Worm (Caenorhabditis elegans): Measurements from ENCODE around the gene F59A1.12.

The F59A1.12 gene

DNA sequence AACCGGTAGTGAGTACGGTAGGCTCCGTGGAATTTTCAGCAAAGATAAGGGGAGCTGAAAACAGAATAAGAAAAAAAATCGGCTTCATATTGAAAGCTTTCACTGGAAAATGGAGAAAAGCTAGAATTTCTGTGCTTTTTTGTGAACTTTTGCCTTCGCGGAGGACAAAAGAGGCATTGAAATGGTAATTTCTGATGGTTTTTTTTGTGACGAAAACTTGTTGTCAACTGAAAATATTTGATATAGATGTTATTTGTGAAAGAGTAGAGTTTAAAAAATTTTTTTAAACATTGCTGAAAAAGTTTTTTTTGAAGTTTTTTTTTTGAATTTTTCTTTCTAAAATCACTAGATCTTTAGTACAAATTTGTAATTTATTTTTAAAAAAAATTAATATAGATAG is 19.3 kb upstream of the F59A1.12 start, which contains the start of gene F59A1.18:
Gene F59A1.18, minus strand, starts transcription at position 101 of the 400 bp plus-strand sequence.
- TF ChIP-seq pax-1 (tag; optimal IDR thresholded peaks at IDR 0.05) = no peak
- TF ChIP-seq npax-4 (tag; optimal IDR thresholded peaks at IDR 0.05) = no peak
- no peak for TF ChIP-seq unc-3 (GFP tag; conservative IDR thresholded peaks at IDR 0.05)
- no peak for TF ChIP-seq unc-3 (tag; optimal IDR thresholded peaks at IDR 0.05)
- TF ChIP-seq syd-9 (tag; optimal IDR thresholded peaks at IDR 0.05) = no peak
- no peak for TF ChIP-seq hlh-30 (tag; optimal IDR thresholded peaks at IDR 0.05; ENCODE audit: insufficient read depth)
- TF ChIP-seq ceh-30 (tag; optimal IDR thresholded peaks at IDR 0.05) = no peak
- TF ChIP-seq ets-4 (tag; optimal IDR thresholded peaks at IDR 0.05) = no peak
- no peak for TF ChIP-seq C08G9.2 (tag; optimal IDR thresholded peaks at IDR 0.05)
- TF ChIP-seq nfya-1 (tag; optimal IDR thresholded peaks at IDR 0.05) = no peak
- TF ChIP-seq hlh-8 (tag; optimal IDR thresholded peaks at IDR 0.05) = no peak
- TF ChIP-seq elt-4 (tag; optimal IDR thresholded peaks at IDR 0.05) = no peak
- TF ChIP-seq ceh-24 (tag; optimal IDR thresholded peaks at IDR 0.05) = no peak
- no peak for TF ChIP-seq rnt-1 (tag; optimal IDR thresholded peaks at IDR 0.05)
- no peak for TF ChIP-seq pat-9 (tag; optimal IDR thresholded peaks at IDR 0.05)
- no peak for TF ChIP-seq tbx-2 (tag; optimal IDR thresholded peaks at IDR 0.05)

DNA sequence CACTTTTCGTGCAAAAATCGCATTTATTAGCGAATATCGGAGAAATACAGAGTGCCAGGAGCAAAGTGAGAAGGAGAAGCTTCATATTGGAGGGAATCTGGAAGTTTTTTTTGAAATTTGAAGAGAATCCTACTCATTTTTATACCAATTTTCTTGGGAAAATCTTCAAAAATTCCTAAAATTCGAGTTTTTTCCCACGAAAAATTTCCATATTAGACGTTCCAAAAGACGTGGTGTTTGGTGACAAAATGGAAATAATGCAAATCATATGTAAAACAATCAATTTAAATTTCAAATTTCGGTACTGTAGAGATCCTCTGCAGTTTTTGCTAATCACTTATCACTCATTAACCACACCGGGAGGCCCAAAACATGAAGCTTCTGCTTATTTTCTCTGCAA is 17.3 kb upstream of the F59A1.12 start, which contains the start of the genes F59A1.16 and F59A1.6:
Gene F59A1.16, minus strand, starts transcription at position 101 of the 400 bp plus-strand sequence.
Gene F59A1.6, plus strand, starts transcription at position 285 of the 400 bp plus-strand sequence.
- TF ChIP-seq ttx-3 (tag; optimal IDR thresholded peaks at IDR 0.05) = no peak
- TF ChIP-seq hlh-6 (tag; optimal IDR thresholded peaks at IDR 0.05) = no peak

- no peak for TF ChIP-seq syd-9 (tag; optimal IDR thresholded peaks at IDR 0.05)
- no peak for TF ChIP-seq ets-4 (tag; optimal IDR thresholded peaks at IDR 0.05)
- TF ChIP-seq hlh-6 (tag; optimal IDR thresholded peaks at IDR 0.05) = no peak
- no peak for TF ChIP-seq pha-2 (tag; optimal IDR thresholded peaks at IDR 0.05)
- no peak for TF ChIP-seq odd-2 (tag; optimal IDR thresholded peaks at IDR 0.05)
- TF ChIP-seq pros-1 (tag; optimal IDR thresholded peaks at IDR 0.05) = no peak
- TF ChIP-seq hlh-8 (tag; optimal IDR thresholded peaks at IDR 0.05) = no peak
- no peak for TF ChIP-seq ceh-19 (GFP tag; optimal IDR thresholded peaks at IDR 0.05)
- TF ChIP-seq eyg-1 (tag; optimal IDR thresholded peaks at IDR 0.05) = no peak
- TF ChIP-seq ceh-45 (GFP tag; IDR thresholded peaks at IDR 0.05) = no peak
- TF ChIP-seq che-1 (tag; optimal IDR thresholded peaks at IDR 0.05) = no peak
Measured at ce11 chrV:17683763-17684162, 16.2 kb upstream of the F59A1.12 start, which contains the start of gene F59A1.15. Gene F59A1.15 (minus strand): TSS chrV:17683863.

DNA sequence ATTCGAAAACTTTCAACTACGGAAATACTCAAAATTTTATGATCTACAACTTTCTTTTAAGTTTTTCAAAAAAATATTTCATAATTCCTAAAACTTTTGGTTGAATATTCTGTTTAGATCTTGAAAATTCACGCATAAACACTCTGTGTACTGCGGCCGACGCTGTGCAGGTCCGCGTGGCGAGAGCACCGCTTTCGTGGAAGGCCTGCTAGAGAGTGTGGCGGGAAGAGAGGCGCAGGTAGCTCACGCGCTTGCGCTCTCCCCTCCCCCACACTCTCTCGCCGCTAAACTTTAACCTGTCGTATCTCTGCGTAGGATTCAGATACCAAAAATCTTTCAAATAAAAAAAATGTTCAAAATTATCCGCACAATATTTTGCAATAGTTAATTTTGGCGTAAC is 15.7 kb upstream of the F59A1.12 start:
- TF ChIP-seq fkh-10 (GFP tag; optimal IDR thresholded peaks at IDR 0.05) = no peak
- no peak for TF ChIP-seq nhr-232 (tag; optimal IDR thresholded peaks at IDR 0.05)
- no peak for TF ChIP-seq sox-2 (GFP tag; IDR thresholded peaks at IDR 0.05)
- no peak for TF ChIP-seq ahr-1 (tag; optimal IDR thresholded peaks at IDR 0.05)
- no peak for TF ChIP-seq rnt-1 (tag; optimal IDR thresholded peaks at IDR 0.05)
- no peak for TF ChIP-seq unc-42 (tag; optimal IDR thresholded peaks at IDR 0.05)
- no peak for TF ChIP-seq ceh-19 (GFP tag; optimal IDR thresholded peaks at IDR 0.05)
- no peak for TF ChIP-seq ttx-3 (tag; optimal IDR thresholded peaks at IDR 0.05)
- TF ChIP-seq sdc-2 (tag; optimal IDR thresholded peaks at IDR 0.05) = no peak
- no peak for TF ChIP-seq ceh-30 (tag; optimal IDR thresholded peaks at IDR 0.05)
- no peak for TF ChIP-seq ceh-34 (tag; optimal IDR thresholded peaks at IDR 0.05)
- no peak for TF ChIP-seq ceh-6 (GFP tag; optimal IDR thresholded peaks at IDR 0.05)
- no peak for TF ChIP-seq gmeb-2 (tag; optimal IDR thresholded peaks at IDR 0.05)
- TF ChIP-seq ceh-22 (tag; optimal IDR thresholded peaks at IDR 0.05) = no peak
- TF ChIP-seq C08G9.2 (tag; optimal IDR thresholded peaks at IDR 0.05) = no peak
- no peak for TF ChIP-seq tbx-7 (tag; optimal IDR thresholded peaks at IDR 0.05)
- no peak for TF ChIP-seq ama-1 (optimal IDR thresholded peaks at IDR 0.05)
- no peak for TF ChIP-seq hlh-15 (tag; optimal IDR thresholded peaks at IDR 0.05)
- no peak for TF ChIP-seq unc-86 (tag; optimal IDR thresholded peaks at IDR 0.05)
